Fruit fly (Drosophila melanogaster) whole organism, wandering third instar larva: Measurements from ENCODE around the gene TSG101.

Experiments used
- CG9705 ChIP-seq: fragments of 200-800 bp; sonication (Bioruptor generic); optimal IDR thresholded peaks from 2 replicates; lab custom pipeline; 2018; ENCODE audit warnings: missing biosample characterization, mild to moderate bottlenecking, missing genetic modification characterization
- CrebA ChIP-seq: fragments of 200-800 bp; sonication (Bioruptor generic); optimal IDR thresholded peaks from 2 replicates; lab custom pipeline; 2016; ENCODE audit warnings: missing biosample characterization, mild to moderate bottlenecking, missing genetic modification characterization, borderline replicate concordance
- GATAd ChIP-seq: sonication (Bioruptor generic); optimal IDR thresholded peaks from 2 replicates; lab custom pipeline; 2016; ENCODE audit warnings: missing biosample characterization, missing genetic modification characterization
- Vsx2 ChIP-seq: fragments of 200-300, 225-300 bp; sonication (Bioruptor generic); optimal IDR thresholded peaks from 2 replicates; lab custom pipeline; 2018; ENCODE audit warnings: missing biosample characterization, missing genetic modification characterization; ENCODE audit not compliant: partially characterized antibody
- br ChIP-seq: fragments of 200-800 bp; sonication (Bioruptor generic); optimal IDR thresholded peaks from 2 replicates; lab custom pipeline; 2016; ENCODE audit warnings: missing biosample characterization, missing genetic modification characterization
- dmrt93B ChIP-seq: fragments of 200-800 bp; sonication (Bioruptor generic); optimal IDR thresholded peaks from 2 replicates; lab custom pipeline; 2018; ENCODE audit warnings: missing biosample characterization, mild to moderate bottlenecking, missing genetic modification characterization
- psq ChIP-seq: fragments of 200-800 bp; sonication (Bioruptor generic); optimal IDR thresholded peaks from 3 replicates; lab custom pipeline; 2017; ENCODE audit warnings: missing biosample characterization, mild to moderate bottlenecking, missing genetic modification characterization, moderate library complexity
- sv ChIP-seq: fragments of 200-800 bp; sonication (Bioruptor generic); optimal IDR thresholded peaks from 3 replicates; lab custom pipeline; 2016; ENCODE audit warnings: missing biosample characterization, missing genetic modification characterization

DNA sequence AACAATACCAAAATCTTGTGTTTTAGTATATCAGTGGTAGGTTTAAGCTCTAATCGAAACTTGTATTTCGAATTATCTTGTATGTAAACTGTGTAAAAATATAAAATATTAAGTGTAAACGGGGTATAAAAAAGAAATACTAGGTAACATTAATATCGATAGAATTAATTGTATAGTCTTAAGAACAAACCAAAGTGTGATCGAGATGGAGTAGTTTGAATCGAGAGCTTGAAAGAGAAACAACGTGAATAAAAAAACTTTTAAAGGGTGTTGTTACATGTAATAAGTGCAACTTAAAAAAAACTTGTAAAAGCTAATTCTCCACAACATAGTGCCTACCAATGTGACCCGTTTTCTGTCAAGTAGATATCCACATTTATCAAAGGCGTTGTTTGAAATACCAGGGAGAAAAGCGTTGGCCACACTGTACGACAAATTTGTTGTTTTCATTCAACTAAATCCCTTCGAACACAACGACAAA lies at the start of gene TSG101:
- no peak for TF ChIP-seq Vsx2 (GFP tag; lab: Kevin White, UChicago)
- no peak for TF ChIP-seq sv
- TF ChIP-seq dmrt93B, result no peak
- no peak for TF ChIP-seq CG9705 (GFP tag; lab: Kevin White, UChicago)
- TF ChIP-seq GATAd (GFP tag; lab: Kevin White, UChicago), result no peak
- TF ChIP-seq CrebA, result no peak
- TF ChIP-seq br (GFP tag; lab: Kevin White, UChicago), result no peak
- no peak for TF ChIP-seq psq (GFP tag; lab: Kevin White, UChicago)
